Fruit fly (Drosophila melanogaster): ENCODE results near the gene CG42331.

Gene CG42331

DNA sequence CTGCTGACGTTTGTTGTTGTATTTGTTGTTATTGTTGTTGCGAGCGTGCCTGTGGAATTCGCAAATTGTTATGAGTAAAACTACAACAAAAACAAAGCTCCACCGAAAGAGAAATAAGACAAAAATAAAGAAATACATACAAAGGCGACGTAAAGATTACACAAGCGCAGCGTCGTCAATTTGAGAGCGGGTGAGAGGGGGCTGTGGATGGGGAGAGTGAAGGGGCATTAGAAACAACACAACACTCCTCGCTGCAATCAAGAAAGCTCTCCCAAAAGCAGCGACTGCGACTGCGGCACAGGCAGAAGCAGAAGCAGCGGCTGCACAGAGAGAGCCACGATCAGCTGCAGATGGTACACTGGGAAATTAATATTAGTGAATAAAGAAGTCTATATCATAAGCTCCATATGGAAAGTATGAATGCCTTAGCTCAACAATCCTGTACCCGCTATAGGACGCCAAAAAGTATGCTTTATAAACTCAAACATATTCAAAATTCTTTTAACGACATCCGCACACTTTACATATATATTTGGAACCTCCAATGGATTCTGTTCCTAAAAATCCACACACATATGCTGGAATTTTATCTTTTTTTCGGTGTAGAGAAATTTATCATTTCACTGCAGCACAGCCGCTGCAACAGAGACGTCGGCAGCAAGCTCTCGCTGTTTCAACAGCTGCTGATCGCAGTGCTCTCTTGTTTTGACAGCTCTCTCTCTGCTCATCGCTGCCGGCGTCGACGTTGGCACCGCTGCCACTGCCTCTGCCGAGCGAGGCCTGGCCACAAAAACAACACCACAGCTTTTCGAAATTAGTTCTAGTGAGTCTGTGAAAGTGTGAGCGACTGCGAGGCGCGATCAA lies 3.2 kb upstream of the CG42331 start, which contains the start of gene CG13631 (continued):
- TF ChIP-seq CG2116 (GFP tag; optimal IDR thresholded peaks at IDR 0.05), result peak; percentile 68
- TF ChIP-seq Mes4 (GFP tag; optimal IDR thresholded peaks at IDR 0.05), result peak; percentile 96
- peak; percentile 86 for TF ChIP-seq CG4854 (GFP tag; optimal IDR thresholded peaks at IDR 0.05)
- peak; percentile 90 for TF ChIP-seq salm (tag; optimal IDR thresholded peaks at IDR 0.05)

DNA sequence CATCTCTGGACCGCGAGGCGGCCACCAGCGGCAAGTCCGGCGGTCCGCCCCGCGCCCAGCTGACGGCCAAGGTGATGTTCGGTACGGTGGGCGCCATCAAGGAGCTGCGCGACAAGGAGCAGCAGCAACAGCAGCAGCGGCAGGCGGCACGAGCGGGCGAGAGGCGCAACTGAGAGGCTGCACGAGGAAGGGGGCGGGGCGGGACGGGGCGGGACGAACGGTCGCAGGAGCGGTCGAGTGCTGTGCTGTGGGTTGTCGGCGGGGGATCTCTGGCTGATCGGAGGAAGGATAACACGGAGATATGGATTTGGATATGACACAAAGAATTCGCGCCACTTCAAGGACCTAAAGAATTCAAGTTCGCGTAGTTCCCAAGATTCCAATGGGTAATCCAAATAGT lies 2.4 kb upstream of the CG42331 start:
- TF ChIP-seq Oli (tag; optimal IDR thresholded peaks at IDR 0.05), result no peak
- TF ChIP-seq hb (GFP tag; IDR thresholded peaks at IDR 0.05; ENCODE audit: partially characterized antibody), result no peak
- TF ChIP-seq CG10431 (GFP tag; optimal IDR thresholded peaks at IDR 0.05), result no peak
- TF ChIP-seq CG16815 (GFP tag; optimal IDR thresholded peaks at IDR 0.05), result no peak
- TF ChIP-seq aop (GFP tag; IDR thresholded peaks at IDR 0.05), result no peak
- no peak for TF ChIP-seq CG31224 (GFP tag; IDR thresholded peaks at IDR 0.05)
- TF ChIP-seq Hr39 (optimal IDR thresholded peaks at IDR 0.05), result peak; percentile 54
- TF ChIP-seq sr (GFP tag; IDR thresholded peaks at IDR 0.05), result 0 out of 3 replicates have a peak, but pooled peaks have one; percentile 33
- no peak for TF ChIP-seq grau (tag; optimal IDR thresholded peaks at IDR 0.05)
- no peak for TF ChIP-seq CG17328 (GFP tag; IDR thresholded peaks at IDR 0.05)
- TF ChIP-seq emc (GFP tag; optimal IDR thresholded peaks at IDR 0.05), result no peak
- TF ChIP-seq Fer1 (GFP tag; optimal IDR thresholded peaks at IDR 0.05), result no peak
- no peak for TF ChIP-seq croc (GFP tag; conservative IDR thresholded peaks at IDR 0.05)
- TF ChIP-seq CG13624 (GFP tag; optimal IDR thresholded peaks at IDR 0.05), result no peak
- TF ChIP-seq Dbx (GFP tag; IDR thresholded peaks at IDR 0.05), result no peak
- no peak for TF ChIP-seq CG11398 (GFP tag; optimal IDR thresholded peaks at IDR 0.05)
- TF ChIP-seq Hand (GFP tag; optimal IDR thresholded peaks at IDR 0.05), result no peak
- peak; percentile 14; the same call in 1 of the 2 replicates for TF ChIP-seq CG3847 (GFP tag; IDR thresholded peaks at IDR 0.05)
- 0 out of 2 replicates have a peak, but pooled peaks have one; percentile 24 for TF ChIP-seq sna (GFP tag; IDR thresholded peaks at IDR 0.05; ENCODE audit: partially characterized antibody)
- 0 out of 2 replicates have a peak, but pooled peaks have one; percentile 8 for TF ChIP-seq slbo (GFP tag; IDR thresholded peaks at IDR 0.05)
- no peak for TF ChIP-seq toy (GFP tag; IDR thresholded peaks at IDR 0.05)
- TF ChIP-seq CG12391 (tag; optimal IDR thresholded peaks at IDR 0.05), result no peak
- no peak for TF ChIP-seq dmrt99B (tag; optimal IDR thresholded peaks at IDR 0.05)
- TF ChIP-seq Eip74EF (GFP tag; optimal IDR thresholded peaks at IDR 0.05), result no peak
- TF ChIP-seq CG11456 (GFP tag; IDR thresholded peaks at IDR 0.05), result peak; percentile 26; the same call in 1 of the 3 replicates
- TF ChIP-seq en (GFP tag; optimal IDR thresholded peaks at IDR 0.05), result no peak

DNA sequence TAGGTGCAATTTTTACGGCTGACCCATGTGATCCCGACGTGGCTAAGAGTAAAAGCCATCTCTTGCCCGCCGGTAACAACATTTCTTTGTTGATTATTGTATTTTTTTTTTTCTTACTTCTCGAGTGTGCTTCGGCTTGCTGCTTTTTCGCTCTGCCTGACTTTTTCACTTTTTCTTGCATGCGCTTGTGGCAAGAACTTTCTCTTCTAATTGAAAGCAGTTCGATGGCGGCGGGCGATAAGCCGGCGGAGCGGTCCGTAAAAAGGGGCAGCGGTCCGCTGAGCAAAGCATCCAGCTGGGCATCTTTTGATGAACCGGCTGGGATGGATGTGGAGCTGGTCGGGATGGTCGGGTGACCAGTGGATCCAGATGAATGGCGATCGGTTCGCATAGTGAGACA lies 1.0 kb downstream of the CG42331 start:
- TF ChIP-seq CG5180 (GFP tag; optimal IDR thresholded peaks at IDR 0.05), result no peak
- TF ChIP-seq Ets65A (GFP tag), result peak; percentile 62
- peak; percentile 39 for TF ChIP-seq kni (GFP tag; optimal IDR thresholded peaks at IDR 0.05)
- no peak for TF ChIP-seq CG7839 (tag; optimal IDR thresholded peaks at IDR 0.05)
- peak; percentile 84 for TF ChIP-seq Blimp-1 (GFP tag; optimal IDR thresholded peaks at IDR 0.05)
- no peak for TF ChIP-seq CG7786 (GFP tag; optimal IDR thresholded peaks at IDR 0.05)
